Fruit fly (Drosophila melanogaster) whole organism, wandering third instar larva: Measurements from ENCODE around the gene CG2124.

Experiments
- Abd-B ChIP-seq: fragments of >200 bp; optimal IDR thresholded peaks from 2 replicates; lab custom pipeline; 2017; ENCODE audit warnings: missing biosample characterization, missing genetic modification characterization
- brk ChIP-seq: fragments of 200-800 bp; sonication (Bioruptor generic); optimal IDR thresholded peaks from 2 replicates; lab custom pipeline; 2016; ENCODE audit warnings: missing biosample characterization, mild to moderate bottlenecking, missing genetic modification characterization
- pan ChIP-seq: fragments of >200 bp; optimal IDR thresholded peaks from 2 replicates; lab custom pipeline; 2017
- rgr ChIP-seq: fragments of 200-800 bp; sonication (Bioruptor generic); optimal IDR thresholded peaks from 3 replicates; lab custom pipeline; 2016; ENCODE audit warnings: missing biosample characterization, mild to moderate bottlenecking, missing genetic modification characterization

DNA sequence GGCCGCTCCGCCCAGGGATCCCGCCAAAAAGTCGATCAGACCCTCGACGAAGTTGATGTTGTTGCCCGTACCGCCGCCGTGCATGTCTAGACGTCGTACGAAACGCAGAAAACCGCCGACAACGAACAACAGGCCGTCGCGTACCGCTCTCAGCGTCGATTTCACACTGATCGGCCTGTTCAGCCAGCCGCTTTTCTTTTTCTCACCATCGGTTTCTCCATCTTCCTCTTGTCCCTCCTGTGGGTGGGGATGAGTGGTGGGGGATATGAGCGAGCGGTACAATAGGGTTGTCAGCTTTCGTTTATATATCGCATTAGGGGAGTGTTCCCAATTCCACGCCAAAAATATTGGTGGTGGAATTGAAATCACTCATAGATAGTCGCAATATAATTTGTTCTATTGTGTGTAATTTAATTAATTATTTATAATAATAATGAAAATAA lies 5.6 kb downstream of the CG2124 start:
- no peak for TF ChIP-seq brk
- TF ChIP-seq pan (lab: Kevin White, UChicago): no peak
- no peak for TF ChIP-seq Abd-B (GFP tag; lab: Kevin White, UChicago)
- TF ChIP-seq rgr: peak; percentile 44
